Worm (Caenorhabditis elegans): ENCODE results near the gene srh-130.

ce11 chrV:5137919-5138318 lies 13.1 kb upstream of the srh-130 start, which contains the start of gene F14F9.3:
- TF ChIP-seq cebp-1 (GFP tag; IDR thresholded peaks at IDR 0.05) (no peak), cebp-1 (tag; optimal IDR thresholded peaks at IDR 0.05) (no peak), mel-28 (tag; optimal IDR thresholded peaks at IDR 0.05; ENCODE audit: borderline replicate concordance) (no peak), mcd-1 (GFP tag; IDR thresholded peaks at IDR 0.05) (no peak), nhr-90 (tag; optimal IDR thresholded peaks at IDR 0.05) (no peak), lin-35 (GFP tag; optimal IDR thresholded peaks at IDR 0.05) (no peak), Y56A3A.18 (GFP tag; IDR thresholded peaks at IDR 0.05) (no peak), snpc-4 (GFP tag; optimal IDR thresholded peaks at IDR 0.05) (no peak), snpc-4 (tag; optimal IDR thresholded peaks at IDR 0.05) (no peak), F39B2.1 (GFP tag; IDR thresholded peaks at IDR 0.05) (no peak), mes-4 (tag; optimal IDR thresholded peaks at IDR 0.05) (no peak), F33H1.4 (GFP tag; IDR thresholded peaks at IDR 0.05) (no peak), tbp1 (GFP tag; optimal IDR thresholded peaks at IDR 0.05) (no peak), lir-1 (GFP tag; conservative IDR thresholded peaks at IDR 0.05) (no peak), ztf-18 (tag; optimal IDR thresholded peaks at IDR 0.05) (no peak)

Data from whole organism, young adult.